Worm (Caenorhabditis elegans): Measurements from ENCODE around the gene D1044.7.

The D1044.7 gene

ce11 chrIII:5552072-5552667 lies 43.6 kb upstream of the D1044.7 start, which contains the start of gene F09F7.6:
F09F7.6 (minus strand) TSS chrIII:5552135.
- TF ChIP-seq mdl-1 (tag; optimal IDR thresholded peaks at IDR 0.05) (peak; percentile 65 to 68), nhr-25 (tag; optimal IDR thresholded peaks at IDR 0.05) (peak; percentile 79), sma-3 (GFP tag; optimal IDR thresholded peaks at IDR 0.05) (peak; percentile 82), F13H6.1 (tag; optimal IDR thresholded peaks at IDR 0.05) (peak; percentile 75), nhr-12 (tag; optimal IDR thresholded peaks at IDR 0.05) (no peak), peb-1 (tag; optimal IDR thresholded peaks at IDR 0.05) (no peak), nhr-6 (tag; optimal IDR thresholded peaks at IDR 0.05) (no peak), gmeb-1 (tag; optimal IDR thresholded peaks at IDR 0.05) (peak; percentile 60), ama-1 (optimal IDR thresholded peaks at IDR 0.05) (peak; percentile 15), lin-13 (GFP tag; optimal IDR thresholded peaks at IDR 0.05) (no peak), elt-1 (tag; optimal IDR thresholded peaks at IDR 0.05) (peak; percentile 40), ztf-1 (GFP tag; conservative IDR thresholded peaks at IDR 0.05) (no peak), R02D3.7 (tag; optimal IDR thresholded peaks at IDR 0.05) (no peak), nhr-23 (tag; optimal IDR thresholded peaks at IDR 0.05) (no peak), fos-1 (tag; optimal IDR thresholded peaks at IDR 0.05) (peak; percentile 51), nhr-10 (tag; optimal IDR thresholded peaks at IDR 0.05) (no peak), crh-2 (tag; optimal IDR thresholded peaks at IDR 0.05) (peak; percentile 78), C34F6.9 (tag; optimal IDR thresholded peaks at IDR 0.05) (peak; percentile 65), nhr-21 (tag; optimal IDR thresholded peaks at IDR 0.05) (peak; percentile 74), nhr-129 (tag; optimal IDR thresholded peaks at IDR 0.05) (peak; percentile 91), lsy-2 (tag; optimal IDR thresholded peaks at IDR 0.05) (peak in 1 of 2 experiments; percentile 74), ztf-4 (tag; optimal IDR thresholded peaks at IDR 0.05) (peak; percentile 46), blmp-1 (tag; optimal IDR thresholded peaks at IDR 0.05; ENCODE audit: insufficient read depth) (peak; percentile 48), sma-9 (GFP tag; optimal IDR thresholded peaks at IDR 0.05) (peak; percentile 95), sma-9 (tag; optimal IDR thresholded peaks at IDR 0.05) (peak; percentile 36)

ce11 chrIII:5550844-5551243 lies 42.3 kb upstream of the D1044.7 start:
- no peak for TF ChIP-seq nhr-10 (tag; optimal IDR thresholded peaks at IDR 0.05)
- no peak for TF ChIP-seq nhr-23 (tag; optimal IDR thresholded peaks at IDR 0.05)
- peak; percentile 24 for TF ChIP-seq sma-3 (GFP tag; optimal IDR thresholded peaks at IDR 0.05)
- no peak for TF ChIP-seq aly-2 (tag; optimal IDR thresholded peaks at IDR 0.05)
- TF ChIP-seq fos-1 (tag; optimal IDR thresholded peaks at IDR 0.05), result no peak
- TF ChIP-seq egl-27 (tag; optimal IDR thresholded peaks at IDR 0.05), result no peak
- TF ChIP-seq unc-55 (GFP tag; optimal IDR thresholded peaks at IDR 0.05), result no peak
- TF ChIP-seq sem-4 (tag; optimal IDR thresholded peaks at IDR 0.05), result no peak
- TF ChIP-seq Y55F3AM.14 (GFP tag; optimal IDR thresholded peaks at IDR 0.05), result no peak
- no peak for TF ChIP-seq elt-1 (tag; optimal IDR thresholded peaks at IDR 0.05)
- peak; percentile 31 for TF ChIP-seq lin-13 (GFP tag; optimal IDR thresholded peaks at IDR 0.05)
- no peak for TF ChIP-seq R02D3.7 (tag; optimal IDR thresholded peaks at IDR 0.05)
- TF ChIP-seq nhr-6 (tag; optimal IDR thresholded peaks at IDR 0.05), result no peak
- no peak for TF ChIP-seq blmp-1 (tag; optimal IDR thresholded peaks at IDR 0.05; ENCODE audit: insufficient read depth)
- peak; percentile 26 for TF ChIP-seq nhr-129 (tag; optimal IDR thresholded peaks at IDR 0.05)
- no peak for TF ChIP-seq skn-1 (tag; optimal IDR thresholded peaks at IDR 0.05)
- no peak for TF ChIP-seq nhr-21 (tag; optimal IDR thresholded peaks at IDR 0.05)
- TF ChIP-seq lsy-2 (tag; optimal IDR thresholded peaks at IDR 0.05), result peak in 1 of 2 experiments; percentile 19
- TF ChIP-seq unc-39 (tag; optimal IDR thresholded peaks at IDR 0.05), result no peak
- TF ChIP-seq ztf-4 (tag; optimal IDR thresholded peaks at IDR 0.05), result peak; percentile 46
- no peak for TF ChIP-seq ceh-82 (tag; optimal IDR thresholded peaks at IDR 0.05)
- no peak for TF ChIP-seq ztf-1 (GFP tag; conservative IDR thresholded peaks at IDR 0.05)
- no peak for TF ChIP-seq C34F6.9 (tag; optimal IDR thresholded peaks at IDR 0.05)
- no peak for TF ChIP-seq zag-1 (tag; optimal IDR thresholded peaks at IDR 0.05)
- no peak for TF ChIP-seq lin-39 (tag; optimal IDR thresholded peaks at IDR 0.05)
- no peak for TF ChIP-seq alr-1 (tag; optimal IDR thresholded peaks at IDR 0.05)
- TF ChIP-seq ama-1 (optimal IDR thresholded peaks at IDR 0.05), result peak; percentile 79
- no peak for TF ChIP-seq gmeb-1 (tag; optimal IDR thresholded peaks at IDR 0.05)
- no peak for TF ChIP-seq dmd-4 (tag; optimal IDR thresholded peaks at IDR 0.05)
- TF ChIP-seq crh-2 (tag; optimal IDR thresholded peaks at IDR 0.05), result peak; percentile 8
- TF ChIP-seq ceh-16 (tag; optimal IDR thresholded peaks at IDR 0.05), result no peak
- TF ChIP-seq peb-1 (tag; optimal IDR thresholded peaks at IDR 0.05), result no peak
- TF ChIP-seq lin-11 (tag; optimal IDR thresholded peaks at IDR 0.05), result no peak
- no peak for TF ChIP-seq nhr-77 (tag; optimal IDR thresholded peaks at IDR 0.05)
- TF ChIP-seq unc-62 (GFP tag; optimal IDR thresholded peaks at IDR 0.05), result no peak
